Fruit fly (Drosophila melanogaster): Measurements from ENCODE around the gene bur.

DNA sequence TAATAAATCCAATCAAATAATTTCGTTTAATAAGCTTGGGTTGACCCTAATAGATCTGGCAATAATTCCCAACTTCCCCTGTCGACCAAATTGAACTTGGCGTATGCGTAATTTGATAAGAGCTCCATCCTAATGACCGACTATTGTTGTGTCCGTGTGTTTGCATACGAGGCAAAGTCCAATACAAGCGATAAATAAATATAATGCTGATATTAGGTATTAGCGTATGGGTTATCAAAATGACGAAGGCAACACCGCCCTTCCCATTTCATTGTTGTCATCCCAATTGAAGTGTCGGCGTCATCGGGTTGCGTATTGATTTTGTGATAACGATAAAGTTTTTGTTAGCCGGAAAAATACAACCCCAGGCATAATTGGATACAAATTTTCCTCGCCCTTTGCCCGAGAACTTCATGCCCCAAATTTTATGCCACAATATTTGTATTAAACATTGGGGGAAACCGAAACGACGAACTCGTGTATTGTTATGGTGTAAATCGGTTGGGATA lies 9.8 kb upstream of the bur start:
- TF ChIP-seq Mes4 (GFP tag; optimal IDR thresholded peaks at IDR 0.05) (no peak), CG3163 (GFP tag; optimal IDR thresholded peaks at IDR 0.05) (no peak)

Data from whole organism, embryonic.